Worm (Caenorhabditis elegans) whole organism, young adult: ENCODE data around the gene txt-13.

Experiments used
- D2030.7 ChIP-seq: fragments of 200-800 bp; sonication (Bioruptor generic); IDR thresholded peaks from 2 replicates; pipeline ENCODE4 v1.3.6; 2022; ENCODE audit warnings: missing genetic modification reagents, missing genetic modification characterization, missing compliant biosample characterization
- T07F8.4 ChIP-seq: sonication (generic microtip); optimal IDR thresholded peaks from 2 replicates; lab custom pipeline; 2016; ENCODE audit warnings: mild to moderate bottlenecking, missing genetic modification characterization, moderate library complexity, missing compliant biosample characterization
- Y95B8A.8 ChIP-seq: fragments of 200-800 bp; sonication (Bioruptor generic); IDR thresholded peaks from 2 replicates; pipeline ENCODE4 v1.3.6; 2022; ENCODE audit warnings: missing genetic modification reagents, missing genetic modification characterization, missing compliant biosample characterization
- akir-1 ChIP-seq: fragments of 200-800 bp; sonication (Bioruptor generic); optimal IDR thresholded peaks from 2 replicates; lab custom pipeline; 2018; ENCODE audit warnings: mild to moderate bottlenecking, missing genetic modification characterization, moderate library complexity, missing compliant biosample characterization
- aptf-2 ChIP-seq: fragments of 200-800 bp; sonication (Bioruptor generic); conservative IDR thresholded peaks from 2 replicates; pipeline ENCODE4 v1.3.6; 2022; ENCODE audit warnings: missing genetic modification reagents, missing genetic modification characterization, missing compliant biosample characterization
- attf-6 ChIP-seq: fragments of 200-800 bp; sonication (Bioruptor generic); IDR thresholded peaks from 2 replicates; pipeline ENCODE4 v1.3.6; 2022; ENCODE audit warnings: missing genetic modification reagents, missing genetic modification characterization, missing compliant biosample characterization
- bed-1 ChIP-seq: fragments of 200-800 bp; sonication (Bioruptor generic); IDR thresholded peaks from 2 replicates; pipeline ENCODE4 v1.3.6; 2022; ENCODE audit warnings: missing genetic modification reagents, missing genetic modification characterization, missing compliant biosample characterization
- cebp-2 ChIP-seq: fragments of 200-800 bp; sonication (Bioruptor generic); IDR thresholded peaks from 2 replicates; pipeline ENCODE4 v1.3.6; 2022; ENCODE audit warnings: missing genetic modification characterization, missing compliant biosample characterization
- ceh-40 ChIP-seq: fragments of 200-800 bp; sonication (Bioruptor generic); IDR thresholded peaks from 2 replicates; pipeline ENCODE4 v1.3.6; 2022; ENCODE audit warnings: missing genetic modification characterization, missing compliant biosample characterization
- pha-4 ChIP-seq: fragments of 150-350 bp; sonication (generic microtip); optimal IDR thresholded peaks from 2 replicates; lab custom pipeline; 2014; ENCODE audit warnings: missing biosample characterization, missing genetic modification reagents, missing genetic modification characterization
- snpc-1.1 ChIP-seq: sonication (generic microtip); optimal IDR thresholded peaks from 2 replicates; lab custom pipeline; 2017; ENCODE audit warnings: missing genetic modification characterization, mild to moderate bottlenecking, missing compliant biosample characterization, antibody characterized with exemption, moderate library complexity, missing genotype, missing genetic modification reagents; ENCODE audit not compliant: insufficient read depth
- sptf-2 ChIP-seq: fragments of 200-800 bp; sonication (Bioruptor generic); optimal IDR thresholded peaks from 2 replicates; lab custom pipeline; 2018; ENCODE audit warnings: mild to moderate bottlenecking, missing genetic modification characterization, missing compliant biosample characterization
- unc-62 ChIP-seq: fragments of 150-350 bp; optimal IDR thresholded peaks from 2 replicates; lab custom pipeline; 2014; ENCODE audit warnings: missing biosample characterization, missing genetic modification reagents, missing genetic modification characterization

DNA sequence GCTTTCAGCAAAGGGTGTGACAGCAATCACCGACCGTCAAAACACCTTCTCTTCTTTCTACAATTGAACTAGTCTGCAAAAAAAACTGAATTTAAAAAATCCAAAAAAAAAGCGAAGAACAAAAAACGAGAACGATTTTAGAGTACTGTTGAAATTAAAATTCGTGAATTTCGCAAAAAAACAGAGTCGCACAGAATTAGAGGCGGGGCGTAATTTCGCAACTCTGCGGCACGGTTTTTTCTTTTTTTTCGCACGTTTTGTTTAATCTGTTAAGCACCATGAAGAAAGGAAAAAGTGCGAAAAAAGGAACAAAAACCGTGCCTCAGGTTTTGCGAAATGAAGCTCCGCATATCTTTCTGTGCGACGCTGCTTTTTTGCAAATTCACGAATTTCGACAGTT is 15.4 kb upstream of the txt-13 start, which contains the start of gene mnk-1:
- TF ChIP-seq pha-4 (tag; lab: Kevin White, UChicago): no peak
- no peak for TF ChIP-seq aptf-2 (GFP tag; lab: Robert Waterston, UW)
- TF ChIP-seq D2030.7 (GFP tag; lab: Robert Waterston, UW): no peak
- TF ChIP-seq ceh-40 (GFP tag; lab: Robert Waterston, UW): no peak
- TF ChIP-seq Y95B8A.8 (GFP tag; lab: Robert Waterston, UW): no peak
- TF ChIP-seq snpc-1.1 (tag; lab: Kevin White, UChicago): no peak
- no peak for TF ChIP-seq bed-1 (GFP tag; lab: Robert Waterston, UW)
- no peak for TF ChIP-seq akir-1 (GFP tag; lab: Kevin White, UChicago)
- TF ChIP-seq T07F8.4: no peak
- TF ChIP-seq unc-62 (GFP tag; lab: Kevin White, UChicago): no peak
- no peak for TF ChIP-seq cebp-2 (GFP tag; lab: Robert Waterston, UW)
- no peak for TF ChIP-seq attf-6 (GFP tag; lab: Robert Waterston, UW)
- no peak for TF ChIP-seq sptf-2
